Worm (Caenorhabditis elegans) whole organism, L4 larva: ENCODE data around the gene srt-11.

Experiments used
- D1046.2 ChIP-seq: fragments of 200-800 bp; sonication (Bioruptor generic); IDR thresholded peaks from 2 replicates; pipeline ENCODE4 v1.3.6; 2022; ENCODE audit warnings: missing genetic modification characterization, missing compliant biosample characterization
- F44E2.7 ChIP-seq: fragments of 200-800 bp; sonication (Bioruptor generic); IDR thresholded peaks from 2 replicates; pipeline ENCODE4 v2.1.2; 2022; ENCODE audit warnings: missing genetic modification characterization, missing compliant biosample characterization
- T20F7.1 ChIP-seq: fragments of 200-800 bp; sonication (Bioruptor generic); optimal IDR thresholded peaks from 2 replicates; lab custom pipeline; 2018; ENCODE audit warnings: mild to moderate bottlenecking, missing genetic modification characterization, missing compliant biosample characterization
- Y48G9A.11 ChIP-seq: fragments of 200-800 bp; sonication (Bioruptor generic); IDR thresholded peaks from 2 replicates; pipeline ENCODE4 v1.3.6; 2022; ENCODE audit warnings: missing genetic modification reagents, missing genetic modification characterization, missing compliant biosample characterization
- Y5F2A.4 ChIP-seq: fragments of 200-800 bp; sonication (Bioruptor generic); optimal IDR thresholded peaks from 2 replicates; lab custom pipeline; 2018; ENCODE audit warnings: mild to moderate bottlenecking, missing genetic modification characterization, missing compliant biosample characterization
- ZK337.2 ChIP-seq: fragments of 200-800 bp; sonication (Bioruptor generic); IDR thresholded peaks from 2 replicates; pipeline ENCODE4 v1.3.6; 2022; ENCODE audit warnings: missing genetic modification reagents, missing genetic modification characterization, missing compliant biosample characterization
- ama-1 ChIP-seq: fragments of 150-350 bp; optimal IDR thresholded peaks from 2 replicates; lab custom pipeline; 2014; ENCODE audit warnings: inconsistent platforms, mixed read lengths
- attf-4 ChIP-seq: sonication (generic microtip); optimal IDR thresholded peaks from 3 replicates; lab custom pipeline; 2017; ENCODE audit warnings: missing biosample characterization, missing genetic modification characterization
- ceh-28 ChIP-seq: fragments of 150-350 bp; optimal IDR thresholded peaks from 2 replicates; lab custom pipeline; 2014; ENCODE audit warnings: missing biosample characterization, missing genetic modification reagents, missing genetic modification characterization
- ces-1 ChIP-seq: fragments of 150-350 bp; sonication (generic microtip); optimal IDR thresholded peaks from 4 replicates; lab custom pipeline; 2014; ENCODE audit warnings: missing biosample characterization, missing genetic modification reagents, missing genetic modification characterization
- daf-12 ChIP-seq: fragments of 150-350 bp; optimal IDR thresholded peaks from 2 replicates; lab custom pipeline; 2014; ENCODE audit warnings: missing biosample characterization, missing genetic modification reagents, missing genetic modification characterization
- daf-16 ChIP-seq, 3 experiments: sonication (generic microtip); optimal IDR thresholded peaks; 2 replicates each; lab custom pipeline; 2016 to 2017; ENCODE audit warnings: missing genetic modification characterization in 3 of 3, missing genetic modification reagents in 3 of 3, mild to moderate bottlenecking in 2 of 3, missing compliant biosample characterization in 2 of 3, missing biosample characterization in 1 of 3, moderate library complexity in 1 of 3
- daf-19 ChIP-seq: fragments of 200-800 bp; sonication (Bioruptor generic); conservative IDR thresholded peaks from 2 replicates; pipeline ENCODE4 v1.3.6; 2022; ENCODE audit warnings: missing genetic modification characterization, missing compliant biosample characterization
- dmd-6 ChIP-seq: fragments of 200-800 bp; sonication (Bioruptor generic); IDR thresholded peaks from 2 replicates; pipeline ENCODE4 v1.3.6; 2022; ENCODE audit warnings: missing genetic modification reagents, missing genetic modification characterization, missing compliant biosample characterization
- duxl-1 ChIP-seq: sonication (generic microtip); optimal IDR thresholded peaks from 2 replicates; lab custom pipeline; 2016; ENCODE audit warnings: mild to moderate bottlenecking, missing genetic modification characterization, moderate library complexity, missing compliant biosample characterization; ENCODE audit not compliant: poor library complexity
- dve-1 ChIP-seq: sonication (generic microtip); optimal IDR thresholded peaks from 2 replicates; lab custom pipeline; 2017; ENCODE audit warnings: antibody characterized with exemption, mild to moderate bottlenecking, missing genetic modification characterization, missing compliant biosample characterization; ENCODE audit not compliant: insufficient read depth
- fos-1 ChIP-seq: fragments of 150-350 bp; optimal IDR thresholded peaks from 2 replicates; lab custom pipeline; 2014; ENCODE audit warnings: missing biosample characterization, missing genetic modification characterization
- hlh-11 ChIP-seq: fragments of 200-800 bp; sonication (Bioruptor generic); optimal IDR thresholded peaks from 2 replicates; lab custom pipeline; 2018; ENCODE audit warnings: mild to moderate bottlenecking, missing genetic modification characterization, missing compliant biosample characterization
- hlh-30 ChIP-seq: sonication (generic microtip); optimal IDR thresholded peaks from 2 replicates; lab custom pipeline; 2017; ENCODE audit warnings: antibody characterized with exemption, mild to moderate bottlenecking, missing genetic modification characterization, missing compliant biosample characterization; ENCODE audit not compliant: insufficient read depth
- lim-7 ChIP-seq: fragments of 200-800 bp; sonication (Bioruptor generic); IDR thresholded peaks from 2 replicates; pipeline ENCODE4 v1.3.6; 2022; ENCODE audit warnings: missing genetic modification characterization, missing compliant biosample characterization
- lin-1 ChIP-seq: fragments of 200-800 bp; sonication (Bioruptor generic); IDR thresholded peaks from 2 replicates; pipeline ENCODE4 v1.3.6; 2022; ENCODE audit warnings: missing genetic modification reagents, missing genetic modification characterization, missing compliant biosample characterization
- lin-13 ChIP-seq: fragments of 150-350 bp; optimal IDR thresholded peaks from 2 replicates; lab custom pipeline; 2014; ENCODE audit warnings: missing biosample characterization, missing genetic modification reagents, missing genetic modification characterization
- lin-29 ChIP-seq: fragments of 200-800 bp; sonication (Bioruptor generic); IDR thresholded peaks from 2 replicates; pipeline ENCODE4 v1.3.6; 2022; ENCODE audit warnings: missing genetic modification reagents, missing genetic modification characterization, missing compliant biosample characterization
- lin-38 ChIP-seq: fragments of 200-800 bp; sonication (Bioruptor generic); IDR thresholded peaks from 2 replicates; pipeline ENCODE4 v1.3.6; 2022; ENCODE audit warnings: missing genetic modification reagents, missing genetic modification characterization, missing compliant biosample characterization
- lsy-2 ChIP-seq, 2 experiments: fragments of 150-350 bp in 1 of 2; sonication (generic microtip) in 1 of 2; optimal IDR thresholded peaks; 2 replicates each; lab custom pipeline; 2014 to 2017; ENCODE audit warnings: missing biosample characterization in 2 of 2, missing genetic modification characterization in 2 of 2
- madf-5 ChIP-seq, 2 experiments: fragments of 200-800 bp; sonication (Bioruptor generic); IDR thresholded peaks; 2 replicates each; pipeline ENCODE4 v1.3.6; 2022; ENCODE audit warnings: missing compliant biosample characterization in 2 of 2, missing genetic modification characterization in 2 of 2
- mdl-1 ChIP-seq, 2 experiments: fragments of 150-350 bp in 1 of 2; sonication (generic microtip) in 1 of 2; optimal IDR thresholded peaks; 2 replicates each; lab custom pipeline; 2014 to 2017; ENCODE audit warnings: missing biosample characterization in 2 of 2, missing genetic modification characterization in 2 of 2
- mep-1 ChIP-seq: fragments of 150-350 bp; sonication (generic microtip); optimal IDR thresholded peaks from 3 replicates; lab custom pipeline; 2014; ENCODE audit warnings: missing biosample characterization, missing genetic modification characterization
- mxl-2 ChIP-seq: fragments of 200-800 bp; sonication (Bioruptor generic); conservative IDR thresholded peaks from 2 replicates; pipeline ENCODE4 v1.3.6; 2022; ENCODE audit warnings: missing genetic modification reagents, missing genetic modification characterization, missing compliant biosample characterization
- nhr-10 ChIP-seq: fragments of 150-350 bp; optimal IDR thresholded peaks from 2 replicates; lab custom pipeline; 2014; ENCODE audit warnings: missing biosample characterization, missing genetic modification characterization
- nhr-102 ChIP-seq: sonication (generic microtip); optimal IDR thresholded peaks from 2 replicates; lab custom pipeline; 2016; ENCODE audit warnings: mild to moderate bottlenecking, missing genetic modification characterization, moderate library complexity, missing compliant biosample characterization
- nhr-111 ChIP-seq: fragments of 200-800 bp; sonication (Bioruptor generic); optimal IDR thresholded peaks from 2 replicates; lab custom pipeline; 2018; ENCODE audit warnings: mild to moderate bottlenecking, missing genetic modification characterization, missing compliant biosample characterization
- nhr-28 ChIP-seq: fragments of 150-350 bp; optimal IDR thresholded peaks from 2 replicates; lab custom pipeline; 2014; ENCODE audit warnings: missing biosample characterization, missing genetic modification characterization
- nhr-41 ChIP-seq: fragments of 200-800 bp; sonication (Bioruptor generic); IDR thresholded peaks from 2 replicates; pipeline ENCODE4 v1.3.6; 2022; ENCODE audit warnings: missing genetic modification reagents, missing genetic modification characterization, missing compliant biosample characterization
- nhr-76 ChIP-seq: fragments of 150-350 bp; optimal IDR thresholded peaks from 2 replicates; lab custom pipeline; 2014; ENCODE audit warnings: missing biosample characterization, missing genetic modification characterization
- nhr-77 ChIP-seq: fragments of 150-350 bp; optimal IDR thresholded peaks from 2 replicates; lab custom pipeline; 2014; ENCODE audit warnings: missing biosample characterization, missing genetic modification characterization
- pha-4 ChIP-seq, 2 experiments: fragments of 150-350 bp in 1 of 2; fragments of 200-800 bp in 1 of 2; sonication (Bioruptor generic) in 1 of 2; IDR thresholded peaks in 1 of 2; optimal IDR thresholded peaks in 1 of 2; 2 replicates each; pipeline versions ENCODE4 v1.3.6 to Lab custom; 2014 to 2022; ENCODE audit warnings: missing genetic modification characterization in 2 of 2, missing genetic modification reagents in 2 of 2, missing biosample characterization in 1 of 2, missing compliant biosample characterization in 1 of 2
- php-3 ChIP-seq: fragments of 200-800 bp; sonication (Bioruptor generic); IDR thresholded peaks from 2 replicates; pipeline ENCODE4 v1.3.6; 2022; ENCODE audit warnings: missing genetic modification reagents, missing genetic modification characterization, missing compliant biosample characterization
- pqm-1 ChIP-seq: sonication (generic microtip); optimal IDR thresholded peaks from 2 replicates; lab custom pipeline; 2017; ENCODE audit warnings: missing biosample characterization, missing genetic modification characterization
- saeg-2 ChIP-seq: fragments of 200-800 bp; sonication (Bioruptor generic); IDR thresholded peaks from 2 replicates; pipeline ENCODE4 v1.3.6; 2022; ENCODE audit warnings: missing genetic modification reagents, missing genetic modification characterization, missing compliant biosample characterization
- sdz-12 ChIP-seq: fragments of 200-800 bp; sonication (Bioruptor generic); optimal IDR thresholded peaks from 2 replicates; lab custom pipeline; 2018; ENCODE audit warnings: mild to moderate bottlenecking, missing genetic modification characterization, missing compliant biosample characterization
- spr-1 ChIP-seq: sonication (generic microtip); optimal IDR thresholded peaks from 2 replicates; lab custom pipeline; 2016; ENCODE audit warnings: mild to moderate bottlenecking, missing genetic modification characterization, missing compliant biosample characterization
- tra-1 ChIP-seq: fragments of 200-800 bp; sonication (Bioruptor generic); IDR thresholded peaks from 2 replicates; pipeline ENCODE4 v1.3.6; 2022; ENCODE audit warnings: missing genetic modification reagents, missing genetic modification characterization, missing compliant biosample characterization
- zip-2 ChIP-seq: fragments of 150-350 bp; optimal IDR thresholded peaks from 2 replicates; lab custom pipeline; 2014; ENCODE audit warnings: missing biosample characterization, missing genetic modification characterization
- ztf-11 ChIP-seq: fragments of 150-350 bp; optimal IDR thresholded peaks from 2 replicates; lab custom pipeline; 2014; ENCODE audit warnings: missing biosample characterization, missing genetic modification characterization
- ztf-7 ChIP-seq: fragments of 150-350 bp; optimal IDR thresholded peaks from 2 replicates; lab custom pipeline; 2014; ENCODE audit warnings: missing biosample characterization, missing genetic modification characterization

Gene srt-11

ce11 chrII:14811472-14811871 is 5.7 kb downstream of the srt-11 start (continued):
- TF ChIP-seq D1046.2 (GFP tag; lab: Robert Waterston, UW) = no peak
- no peak for TF ChIP-seq ama-1 (lab: Kevin White, UChicago)
- TF ChIP-seq, all 104 proteins: peak for 21

ce11 chrII:14812231-14812630 is 6.4 kb downstream of the srt-11 start, which contains the start of gene osta-3:
TSS of gene osta-3 (plus strand) at chrII:14812531.
- TF ChIP-seq pha-4 (GFP tag; IDR thresholded peaks at IDR 0.05; lab: Robert Waterston, UW) (no peak), pha-4 (tag; optimal IDR thresholded peaks at IDR 0.05; lab: Kevin White, UChicago) (peak; percentile 14), F44E2.7 (GFP tag; lab: Robert Waterston, UW) (no peak)

ce11 chrII:14812661-14813060 is 6.9 kb downstream of the srt-11 start:
- TF ChIP-seq sdz-12 (GFP tag; lab: Kevin White, UChicago) (no peak), ztf-11 (no peak), lim-7 (GFP tag; lab: Robert Waterston, UW) (no peak), ztf-7 (tag; lab: Kevin White, UChicago) (no peak), ceh-28 (tag; lab: Kevin White, UChicago) (no peak), pha-4 (GFP tag; IDR thresholded peaks at IDR 0.05; lab: Robert Waterston, UW) (no peak), pha-4 (tag; optimal IDR thresholded peaks at IDR 0.05; lab: Kevin White, UChicago) (no peak), nhr-28 (tag; lab: Kevin White, UChicago) (peak; percentile 89), saeg-2 (no peak), madf-5 (GFP tag; IDR thresholded peaks at IDR 0.05; lab: Robert Waterston, UW) (no peak), lsy-2 (tag; optimal IDR thresholded peaks at IDR 0.05; lab: Kevin White, UChicago) (no peak), lin-38 (no peak), nhr-77 (peak; percentile 97), lin-1 (GFP tag; lab: Robert Waterston, UW) (no peak), pqm-1 (tag; lab: Kevin White, UChicago) (peak; percentile 76), zip-2 (tag; lab: Kevin White, UChicago) (no peak), D1046.2 (GFP tag; lab: Robert Waterston, UW) (no peak), spr-1 (tag; lab: Kevin White, UChicago) (no peak), nhr-102 (peak; percentile 11), lin-13 (GFP tag; lab: Kevin White, UChicago) (no peak), nhr-10 (no peak), dmd-6 (GFP tag; lab: Robert Waterston, UW) (peak; percentile 91), dve-1 (tag; lab: Kevin White, UChicago) (peak; percentile 71), tra-1 (GFP tag; lab: Robert Waterston, UW) (no peak), attf-4 (tag; lab: Kevin White, UChicago) (no peak), lin-29 (GFP tag; lab: Robert Waterston, UW) (no peak), daf-16 (GFP tag; optimal IDR thresholded peaks at IDR 0.05; lab: Kevin White, UChicago) (no peak), daf-16 (tag; optimal IDR thresholded peaks at IDR 0.05; lab: Kevin White, UChicago) (peak; percentile 70), T20F7.1 (GFP tag; lab: Kevin White, UChicago) (no peak), mep-1 (tag; lab: Kevin White, UChicago) (no peak), daf-12 (tag; lab: Kevin White, UChicago) (no peak), fos-1 (tag; lab: Kevin White, UChicago) (no peak), hlh-30 (tag; lab: Kevin White, UChicago) (no peak), nhr-41 (GFP tag; lab: Robert Waterston, UW) (peak; percentile 86; the same call in 1 of the 2 replicates), Y48G9A.11 (GFP tag; lab: Robert Waterston, UW) (no peak), php-3 (peak; percentile 84), duxl-1 (tag; lab: Kevin White, UChicago) (no peak), mxl-2 (no peak), mdl-1 (tag; optimal IDR thresholded peaks at IDR 0.05; lab: Kevin White, UChicago) (no peak), ces-1 (no peak), Y5F2A.4 (no peak), hlh-11 (tag; lab: Kevin White, UChicago) (peak; percentile 73), ZK337.2 (no peak), nhr-76 (tag; lab: Kevin White, UChicago) (no peak), nhr-111 (GFP tag; lab: Kevin White, UChicago) (no peak), daf-19 (GFP tag; lab: Robert Waterston, UW) (no peak)
